Fruit fly (Drosophila melanogaster) whole organism, embryonic: Measurements from ENCODE around the gene CG6055.

Experiments
- Adf1 ChIP-seq: fragments of 200-800 bp; sonication (Bioruptor generic); IDR thresholded peaks from 2 replicates; pipeline ENCODE4 v1.3.6; 2022; ENCODE audit warnings: missing biosample characterization, missing genetic modification characterization
- B-H1 ChIP-seq: fragments of 200-800 bp; sonication (Bioruptor generic); IDR thresholded peaks from 3 replicates; pipeline ENCODE4 v1.3.6; 2022; ENCODE audit warnings: missing biosample characterization, missing genetic modification characterization
- CG10147 ChIP-seq: fragments of 200-800 bp; sonication (Bioruptor generic); optimal IDR thresholded peaks from 2 replicates; lab custom pipeline; 2019; ENCODE audit warnings: missing biosample characterization, mild to moderate bottlenecking, missing genetic modification characterization, moderate library complexity
- CG10431 ChIP-seq: fragments of 200-800 bp; sonication (Bioruptor generic); optimal IDR thresholded peaks from 3 replicates; lab custom pipeline; 2018; ENCODE audit warnings: missing biosample characterization, mild to moderate bottlenecking, missing genetic modification characterization
- CG11560 ChIP-seq: fragments of 200-800 bp; sonication (Bioruptor generic); IDR thresholded peaks from 3 replicates; pipeline ENCODE4 v1.3.6; 2022; ENCODE audit warnings: missing biosample characterization, missing genetic modification characterization
- CG12155 ChIP-seq: fragments of 200-800 bp; sonication (Bioruptor generic); optimal IDR thresholded peaks from 3 replicates; lab custom pipeline; 2016; ENCODE audit warnings: missing biosample characterization, missing genetic modification characterization
- CG12236 ChIP-seq: fragments of 200-800 bp; sonication (Bioruptor generic); optimal IDR thresholded peaks from 2 replicates; lab custom pipeline; 2016; ENCODE audit warnings: missing biosample characterization, missing genetic modification characterization
- CG12942 ChIP-seq: fragments of 200-800 bp; sonication (Bioruptor generic); optimal IDR thresholded peaks from 3 replicates; lab custom pipeline; 2016; ENCODE audit warnings: missing biosample characterization, missing genetic modification characterization
- CG13624 ChIP-seq: fragments of 200-800 bp; sonication (Bioruptor generic); optimal IDR thresholded peaks from 2 replicates; lab custom pipeline; 2016; ENCODE audit warnings: missing biosample characterization, missing genetic modification characterization
- CG14050 ChIP-seq: fragments of 200-800 bp; sonication (Bioruptor generic); IDR thresholded peaks from 3 replicates; pipeline ENCODE4 v1.3.6; 2022; ENCODE audit warnings: missing biosample characterization, missing genetic modification characterization
- CG17359 ChIP-seq: fragments of 200-800 bp; sonication (Bioruptor generic); optimal IDR thresholded peaks from 3 replicates; lab custom pipeline; 2018; ENCODE audit warnings: missing biosample characterization, mild to moderate bottlenecking, missing genetic modification characterization, moderate library complexity
- CG17802 ChIP-seq: fragments of 200-800 bp; sonication (Bioruptor generic); optimal IDR thresholded peaks from 2 replicates; lab custom pipeline; 2018; ENCODE audit warnings: missing biosample characterization, mild to moderate bottlenecking, missing genetic modification characterization, moderate library complexity
- CG18619 ChIP-seq: fragments of 200-800 bp; sonication (Bioruptor generic); optimal IDR thresholded peaks from 3 replicates; lab custom pipeline; 2017; ENCODE audit warnings: missing biosample characterization, mild to moderate bottlenecking, missing genetic modification characterization
- CG2120 ChIP-seq: fragments of 200-800 bp; sonication (Bioruptor generic); optimal IDR thresholded peaks from 3 replicates; lab custom pipeline; 2016; ENCODE audit warnings: missing biosample characterization, missing genetic modification characterization
- CG2712 ChIP-seq: fragments of 200-800 bp; optimal IDR thresholded peaks from 3 replicates; lab custom pipeline; 2019; ENCODE audit warnings: missing biosample characterization, mild to moderate bottlenecking, missing genetic modification characterization, moderate library complexity
- CG3847 ChIP-seq: fragments of 200-800 bp; sonication (Bioruptor generic); IDR thresholded peaks from 2 replicates; pipeline ENCODE4 v1.3.6; 2022; ENCODE audit warnings: missing biosample characterization, missing genetic modification characterization
- CG4360 ChIP-seq: fragments of 200-800 bp; sonication (Bioruptor generic); IDR thresholded peaks from 2 replicates; pipeline ENCODE4 v1.3.6; 2022; ENCODE audit warnings: missing biosample characterization, missing genetic modification characterization
- CG4730 ChIP-seq: fragments of 200-800 bp; sonication (Bioruptor generic); IDR thresholded peaks from 2 replicates; pipeline ENCODE4 v1.3.6; 2022; ENCODE audit warnings: missing biosample characterization, missing genetic modification characterization
- CG4820 ChIP-seq: fragments of 200-800 bp; sonication (Bioruptor generic); optimal IDR thresholded peaks from 3 replicates; lab custom pipeline; 2016; ENCODE audit warnings: missing biosample characterization, missing genetic modification characterization
- CG4854 ChIP-seq: fragments of 200-800 bp; sonication (Bioruptor generic); optimal IDR thresholded peaks from 2 replicates; lab custom pipeline; 2016; ENCODE audit warnings: missing biosample characterization, missing genetic modification characterization, inconsistent platforms
- CG6254 ChIP-seq: fragments of 200-800 bp; sonication (Bioruptor generic); optimal IDR thresholded peaks from 3 replicates; lab custom pipeline; 2017; ENCODE audit warnings: mild to moderate bottlenecking, missing biosample characterization, missing genetic modification reagents, missing genetic modification characterization
- CG6272 ChIP-seq: fragments of 200-800 bp; sonication (Bioruptor generic); IDR thresholded peaks from 2 replicates; pipeline ENCODE4 v1.3.6; 2022; ENCODE audit warnings: missing biosample characterization, missing genetic modification characterization
- CG7745 ChIP-seq: fragments of 200-800 bp; sonication (Bioruptor generic); optimal IDR thresholded peaks from 2 replicates; lab custom pipeline; 2018; ENCODE audit warnings: missing biosample characterization, mild to moderate bottlenecking, missing genetic modification characterization, moderate library complexity
- CG9932 ChIP-seq: fragments of 200-800 bp; sonication (Bioruptor generic); IDR thresholded peaks from 2 replicates; pipeline ENCODE4 v1.3.6; 2022; ENCODE audit warnings: missing biosample characterization, missing genetic modification characterization
- D19A ChIP-seq: fragments of 200-800 bp; optimal IDR thresholded peaks from 3 replicates; lab custom pipeline; 2019; ENCODE audit warnings: missing biosample characterization, mild to moderate bottlenecking, missing genetic modification characterization, moderate library complexity
- Eip74EF ChIP-seq, 2 experiments: fragments of 200-800 bp in 1 of 2; fragments of >200 bp in 1 of 2; sonication (Bioruptor generic) in 1 of 2; optimal IDR thresholded peaks; 2 replicates each; lab custom pipeline; 2017 to 2019; ENCODE audit warnings: missing biosample characterization in 2 of 2, missing genetic modification characterization in 2 of 2, mild to moderate bottlenecking in 1 of 2, moderate library complexity in 1 of 2
- Hr3 ChIP-seq: fragments of 200-800 bp; sonication (Bioruptor generic); optimal IDR thresholded peaks from 3 replicates; lab custom pipeline; 2016; ENCODE audit warnings: missing biosample characterization, missing genetic modification characterization
- NfI ChIP-seq: fragments of 200-800 bp; sonication (Bioruptor generic); optimal IDR thresholded peaks from 3 replicates; lab custom pipeline; 2018; ENCODE audit warnings: missing biosample characterization, mild to moderate bottlenecking, missing genetic modification characterization, moderate library complexity
- Oaz ChIP-seq: fragments of 200-800 bp; sonication (Bioruptor generic); IDR thresholded peaks from 2 replicates; pipeline ENCODE4 v1.3.6; 2022; ENCODE audit warnings: missing biosample characterization, missing genetic modification characterization
- Sry-β ChIP-seq: fragments of 200-800 bp; sonication (Bioruptor generic); optimal IDR thresholded peaks from 2 replicates; lab custom pipeline; 2018; ENCODE audit warnings: missing biosample characterization, mild to moderate bottlenecking, missing genetic modification characterization, moderate library complexity
- ab ChIP-seq: fragments of 200-800 bp; sonication (Bioruptor generic); optimal IDR thresholded peaks from 2 replicates; lab custom pipeline; 2016; ENCODE audit warnings: missing biosample characterization, missing genetic modification characterization
- ac ChIP-seq: fragments of 200-800 bp; sonication (Bioruptor generic); optimal IDR thresholded peaks from 3 replicates; lab custom pipeline; 2017; ENCODE audit warnings: missing biosample characterization, mild to moderate bottlenecking, missing genetic modification characterization
- br ChIP-seq: fragments of >200 bp; optimal IDR thresholded peaks from 2 replicates; lab custom pipeline; 2017
- crp ChIP-seq, 2 experiments: fragments of 200-800 bp; sonication (Bioruptor generic); optimal IDR thresholded peaks; 2 replicates in 1 of 2; 3 replicates in 1 of 2; lab custom pipeline; 2017; ENCODE audit warnings: missing biosample characterization in 2 of 2, missing genetic modification characterization in 2 of 2, mild to moderate bottlenecking in 1 of 2, moderate library complexity in 1 of 2
- disco-r ChIP-seq: fragments of 200-800 bp; sonication (Bioruptor generic); optimal IDR thresholded peaks from 2 replicates; lab custom pipeline; 2016; ENCODE audit warnings: missing biosample characterization, missing genetic modification characterization
- dpn ChIP-seq, 2 experiments: fragments of 200-800 bp; sonication (Bioruptor generic); optimal IDR thresholded peaks; 3 replicates each; lab custom pipeline; 2016; ENCODE audit warnings: missing biosample characterization in 2 of 2, missing genetic modification characterization in 2 of 2
- dysf ChIP-seq: fragments of 200-800 bp; sonication (Bioruptor generic); IDR thresholded peaks from 3 replicates; pipeline ENCODE4 v1.3.6; 2022; ENCODE audit warnings: missing biosample characterization, missing genetic modification characterization
- ewg ChIP-seq: fragments of 200-800 bp; sonication (Bioruptor generic); optimal IDR thresholded peaks from 3 replicates; lab custom pipeline; 2017; ENCODE audit warnings: mild to moderate bottlenecking, missing biosample characterization, missing genetic modification reagents, missing genetic modification characterization
- fd3F ChIP-seq: fragments of 200-800 bp; sonication (Bioruptor generic); optimal IDR thresholded peaks from 2 replicates; lab custom pipeline; 2018; ENCODE audit warnings: missing biosample characterization, mild to moderate bottlenecking, missing genetic modification characterization, moderate library complexity
- fru ChIP-seq: fragments of >200 bp; optimal IDR thresholded peaks from 2 replicates; lab custom pipeline; 2017
- gt ChIP-seq: fragments of 200-800 bp; sonication (Bioruptor generic); IDR thresholded peaks from 2 replicates; pipeline ENCODE4 v1.3.6; 2022; ENCODE audit warnings: missing biosample characterization, missing genetic modification characterization
- hbn ChIP-seq: fragments of 200-800 bp; sonication (Bioruptor generic); IDR thresholded peaks from 2 replicates; pipeline ENCODE4 v1.3.6; 2022; ENCODE audit warnings: missing biosample characterization, missing genetic modification characterization; ENCODE audit not compliant: partially characterized antibody
- hth ChIP-seq: fragments of >200 bp; optimal IDR thresholded peaks from 2 replicates; lab custom pipeline; 2017; ENCODE audit warnings: inconsistent platforms
- klu ChIP-seq: fragments of 200-800 bp; sonication (Bioruptor generic); IDR thresholded peaks from 2 replicates; pipeline ENCODE4 v1.3.6; 2022; ENCODE audit warnings: missing biosample characterization, missing genetic modification characterization
- lbe ChIP-seq: fragments of 200-800 bp; sonication (Bioruptor generic); optimal IDR thresholded peaks from 2 replicates; lab custom pipeline; 2016; ENCODE audit warnings: missing biosample characterization, mild to moderate bottlenecking, missing genetic modification characterization
- nom ChIP-seq: fragments of 200-800 bp; sonication (Bioruptor generic); optimal IDR thresholded peaks from 2 replicates; lab custom pipeline; 2017; ENCODE audit warnings: missing biosample characterization, missing genetic modification characterization, mild to moderate bottlenecking, moderate library complexity, missing genetic modification reagents
- pfk ChIP-seq: fragments of 200-800 bp; sonication (Bioruptor generic); optimal IDR thresholded peaks from 2 replicates; lab custom pipeline; 2018; ENCODE audit warnings: missing biosample characterization, mild to moderate bottlenecking, missing genetic modification characterization, moderate library complexity
- psq ChIP-seq: fragments of 200-800 bp; sonication (Bioruptor generic); optimal IDR thresholded peaks from 2 replicates; lab custom pipeline; 2017; ENCODE audit warnings: missing biosample characterization, missing genetic modification characterization
- salm ChIP-seq: fragments of 200-800 bp; sonication (Bioruptor generic); optimal IDR thresholded peaks from 2 replicates; lab custom pipeline; 2018; ENCODE audit warnings: missing biosample characterization, mild to moderate bottlenecking, missing genetic modification characterization
- tna ChIP-seq: fragments of 200-800 bp; sonication (Bioruptor generic); IDR thresholded peaks from 2 replicates; pipeline ENCODE4 v1.3.6; 2022; ENCODE audit warnings: missing biosample characterization, missing genetic modification characterization; ENCODE audit not compliant: partially characterized antibody

Gene CG6055

DNA sequence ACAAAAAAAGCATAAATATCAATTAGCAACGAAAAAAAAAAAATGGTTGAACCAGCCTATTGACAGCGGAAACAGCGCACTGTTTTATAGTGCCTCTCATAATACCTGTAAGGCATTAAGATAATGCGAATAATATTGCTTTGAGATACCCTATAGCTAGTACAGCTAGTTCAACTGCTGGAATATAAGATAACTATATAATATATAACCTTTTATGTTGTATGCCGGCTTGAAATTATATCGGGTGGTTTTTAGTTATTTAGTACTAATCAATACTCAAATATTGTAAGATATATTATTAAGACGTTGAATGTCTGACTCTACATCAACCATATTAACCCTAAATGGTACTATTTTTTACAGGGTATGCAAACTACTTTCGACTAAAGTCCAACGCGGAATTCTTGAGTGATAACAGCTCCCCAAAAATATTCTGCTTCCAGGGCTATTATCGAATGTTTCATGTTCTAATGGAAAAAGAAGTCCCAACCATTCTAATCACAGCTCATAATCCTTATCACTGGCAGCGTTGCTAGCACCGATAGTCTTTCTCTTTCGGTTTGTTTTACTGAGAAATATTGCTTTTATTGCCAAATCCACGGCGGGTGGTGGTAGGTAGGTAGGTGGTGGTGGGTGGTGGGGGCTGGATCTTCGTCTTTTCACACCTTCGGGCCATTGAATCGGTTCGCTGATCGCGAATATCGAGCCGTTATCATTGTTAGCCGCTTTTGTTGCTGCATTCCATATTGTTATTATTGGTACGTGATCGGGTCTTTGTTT is 32.2 kb upstream of the CG6055 start (continued):
- TF ChIP-seq ab (GFP tag; lab: Kevin White, UChicago) (no peak), fd3F (GFP tag; lab: Kevin White, UChicago) (peak; percentile 76), CG17359 (tag; lab: Kevin White, UChicago) (peak; percentile 46), Adf1 (GFP tag; lab: Robert Waterston, UW) (peak; percentile 71), Eip74EF (GFP tag; optimal IDR thresholded peaks at IDR 0.05; lab: Kevin White, UChicago) (peak in 1 of 2 experiments; percentile 61), hth (lab: Kevin White, UChicago) (no peak), D19A (tag; lab: Kevin White, UChicago) (peak; percentile 73), CG4820 (GFP tag; lab: Kevin White, UChicago) (peak; percentile 14), pfk (GFP tag; lab: Kevin White, UChicago) (no peak), CG18619 (GFP tag; lab: Kevin White, UChicago) (peak; percentile 74), nom (GFP tag; lab: Kevin White, UChicago) (no peak), CG6254 (no peak), CG12236 (GFP tag; lab: Kevin White, UChicago) (no peak), psq (GFP tag; lab: Kevin White, UChicago) (no peak), CG12155 (peak; percentile 21), klu (peak; percentile 81), dpn (GFP tag; optimal IDR thresholded peaks at IDR 0.05; lab: Kevin White, UChicago) (peak; percentile 46 to 51), crp (GFP tag; optimal IDR thresholded peaks at IDR 0.05; lab: Kevin White, UChicago) (peak in 1 of 2 experiments; percentile 2), dysf (GFP tag; lab: Robert Waterston, UW) (peak; percentile 90), CG9932 (GFP tag; lab: Robert Waterston, UW) (peak; percentile 88), CG2712 (tag; lab: Kevin White, UChicago) (peak; percentile 31), CG12942 (GFP tag; lab: Kevin White, UChicago) (no peak), ac (no peak), gt (GFP tag; lab: Robert Waterston, UW) (no peak), tna (no peak), disco-r (GFP tag; lab: Kevin White, UChicago) (no peak), salm (tag; lab: Kevin White, UChicago) (peak; percentile 28), CG17802 (tag; lab: Kevin White, UChicago) (no peak), CG11560 (tag; lab: Robert Waterston, UW) (peak; percentile 56; the same call in 2 of the 3 replicates), fru (lab: Kevin White, UChicago) (no peak), lbe (GFP tag; lab: Kevin White, UChicago) (no peak), CG10431 (no peak), CG3847 (GFP tag; lab: Robert Waterston, UW) (peak; percentile 90), CG13624 (GFP tag; lab: Kevin White, UChicago) (peak; percentile 62), NfI (peak; percentile 70), br (lab: Kevin White, UChicago) (no peak), CG4730 (peak; percentile 30; the same call in 1 of the 2 replicates), B-H1 (GFP tag; lab: Robert Waterston, UW) (peak; percentile 71), ewg (peak; percentile 25), CG4854 (GFP tag; lab: Kevin White, UChicago) (peak; percentile 63), CG7745 (tag; lab: Kevin White, UChicago) (no peak), CG10147 (GFP tag; lab: Kevin White, UChicago) (peak; percentile 18), CG2120 (peak; percentile 90), Hr3 (GFP tag; lab: Kevin White, UChicago) (peak; percentile 68), Sry-β (GFP tag; lab: Kevin White, UChicago) (no peak), CG14050 (GFP tag; lab: Robert Waterston, UW) (peak; percentile 67), hbn (GFP tag; lab: Robert Waterston, UW) (no peak), CG6272 (GFP tag; lab: Robert Waterston, UW) (no peak), CG4360 (GFP tag; lab: Robert Waterston, UW) (no peak), Oaz (GFP tag; lab: Robert Waterston, UW) (peak; percentile 42; the same call in 1 of the 2 replicates)
